Worm (Caenorhabditis elegans): Measurements from ENCODE around the gene str-73.

DNA sequence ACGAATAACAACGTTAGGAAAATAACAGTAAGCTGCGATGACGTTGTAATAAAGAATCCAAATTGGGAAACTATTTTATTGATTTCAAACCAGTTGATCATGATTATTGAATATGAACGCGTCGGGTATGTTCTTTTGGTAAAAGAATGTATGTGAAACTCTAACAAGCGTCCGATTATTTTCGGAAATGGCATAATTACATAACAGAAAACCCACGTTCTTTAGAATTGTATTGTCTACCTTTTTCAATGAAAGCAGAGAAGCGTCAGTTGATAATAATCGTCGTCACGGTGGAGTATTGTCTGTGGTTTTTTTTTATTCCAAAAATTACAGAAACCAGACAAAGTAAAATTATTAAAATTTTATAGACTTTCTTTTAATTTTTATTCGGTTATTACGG, 25.0 kb downstream of the str-73 start, which contains the start of gene str-14:
- TF ChIP-seq flt-1 (GFP tag; IDR thresholded peaks at IDR 0.05) (no peak), ama-1 (optimal IDR thresholded peaks at IDR 0.05) (no peak), aly-1 (tag; optimal IDR thresholded peaks at IDR 0.05) (no peak), tbx-11 (GFP tag; IDR thresholded peaks at IDR 0.05) (no peak), F13C5.2 (tag; optimal IDR thresholded peaks at IDR 0.05) (no peak), hmbx-1 (tag; optimal IDR thresholded peaks at IDR 0.05) (no peak)

Data from whole organism, early embryonic.